Fruit fly (Drosophila melanogaster) Kc167 (cell line): ENCODE measurements around the gene CG42553.

ENCODE experiments used
- Myc ChIP-seq: fragments of >200 bp; optimal IDR thresholded peaks from 2 replicates; lab custom pipeline; 2017; ENCODE audit warnings: missing external identifiers
- Sin3A ChIP-seq: fragments of >200 bp; optimal IDR thresholded peaks from 2 replicates; lab custom pipeline; 2018; ENCODE audit warnings: missing external identifiers
- h ChIP-seq: fragments of >200 bp; optimal IDR thresholded peaks from 3 replicates; lab custom pipeline; 2018; ENCODE audit warnings: missing external identifiers
- insv ChIP-seq: fragments of >200 bp; optimal IDR thresholded peaks from 3 replicates; lab custom pipeline; 2018; ENCODE audit warnings: missing external identifiers
- psq ChIP-seq: fragments of >200 bp; optimal IDR thresholded peaks from 2 replicates; lab custom pipeline; 2017; ENCODE audit warnings: missing external identifiers
- ttk ChIP-seq: sonication (Bioruptor generic); optimal IDR thresholded peaks from 2 replicates; lab custom pipeline; 2017; ENCODE audit warnings: missing external identifiers

CG42553 gene

DNA sequence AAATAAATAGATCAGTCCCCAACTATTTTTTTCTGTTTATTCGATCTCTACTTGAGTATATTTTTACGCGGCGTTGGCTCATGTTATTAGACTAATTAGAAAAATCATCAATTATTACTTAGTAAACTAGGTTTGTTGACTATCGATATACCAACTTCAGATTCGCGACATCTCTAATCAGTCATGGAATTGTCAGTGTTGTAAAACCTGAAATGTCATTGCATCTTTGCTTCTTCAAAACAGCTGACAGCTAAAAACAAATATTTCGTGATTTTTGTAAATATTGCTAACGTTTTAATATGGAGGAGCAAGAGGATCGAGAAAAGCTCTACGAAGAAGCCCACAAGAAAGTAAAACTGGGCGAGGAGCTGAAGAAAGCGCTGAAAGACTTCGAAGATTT lies at the start of gene CG42553:
TSS of gene CG42553 (plus strand) at position 216 of the 400 bp plus-strand sequence.
- no peak for TF ChIP-seq Sin3A
- no peak for TF ChIP-seq Myc (lab: Kevin White, UChicago)
- no peak for TF ChIP-seq ttk
- TF ChIP-seq psq, result no peak
- no peak for TF ChIP-seq h (lab: Kevin White, UChicago)

DNA sequence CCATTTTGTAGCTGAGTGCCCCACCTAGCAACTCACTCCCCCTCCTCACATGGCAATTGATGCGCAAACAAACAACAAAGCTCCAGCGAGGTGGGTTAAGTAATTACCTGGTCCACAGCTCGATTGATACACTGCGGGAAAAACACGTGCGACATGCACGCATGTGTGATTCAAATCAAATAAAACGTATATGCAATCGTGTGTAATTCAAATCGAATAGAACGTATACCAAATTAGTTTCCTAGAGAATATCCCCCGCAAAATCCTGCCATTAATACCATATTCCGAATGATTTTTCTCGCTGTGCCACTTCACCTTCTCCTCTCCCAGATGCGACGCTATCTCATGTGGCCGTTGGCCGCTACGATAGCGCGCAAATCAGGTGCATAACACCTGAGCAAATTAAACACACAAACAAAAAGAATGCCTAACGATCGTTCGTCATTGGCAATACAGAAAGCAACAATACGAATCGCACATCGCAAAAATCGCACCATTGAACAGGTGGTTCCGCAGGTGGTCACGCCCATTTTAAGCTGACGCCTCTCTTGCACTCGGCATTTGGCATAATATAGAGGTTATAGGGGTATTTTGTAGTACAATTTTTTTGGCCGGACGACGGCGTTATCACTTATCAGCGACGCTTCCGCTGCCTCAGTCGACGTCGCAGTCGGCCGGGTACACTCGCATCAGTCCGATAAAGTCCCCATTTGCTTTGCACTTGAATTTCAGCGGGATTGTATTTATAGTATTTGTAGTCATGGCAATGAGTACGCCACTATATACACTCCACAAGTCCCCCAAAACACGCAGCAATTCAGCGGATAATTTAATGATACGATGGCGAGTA lies 49.6 kb upstream of the CG42553 start:
- TF ChIP-seq Sin3A, result no peak
- no peak for TF ChIP-seq psq
- no peak for TF ChIP-seq insv (lab: Kevin White, UChicago)
- TF ChIP-seq Myc (lab: Kevin White, UChicago), result no peak
- no peak for TF ChIP-seq h (lab: Kevin White, UChicago)
- TF ChIP-seq ttk, result no peak

DNA sequence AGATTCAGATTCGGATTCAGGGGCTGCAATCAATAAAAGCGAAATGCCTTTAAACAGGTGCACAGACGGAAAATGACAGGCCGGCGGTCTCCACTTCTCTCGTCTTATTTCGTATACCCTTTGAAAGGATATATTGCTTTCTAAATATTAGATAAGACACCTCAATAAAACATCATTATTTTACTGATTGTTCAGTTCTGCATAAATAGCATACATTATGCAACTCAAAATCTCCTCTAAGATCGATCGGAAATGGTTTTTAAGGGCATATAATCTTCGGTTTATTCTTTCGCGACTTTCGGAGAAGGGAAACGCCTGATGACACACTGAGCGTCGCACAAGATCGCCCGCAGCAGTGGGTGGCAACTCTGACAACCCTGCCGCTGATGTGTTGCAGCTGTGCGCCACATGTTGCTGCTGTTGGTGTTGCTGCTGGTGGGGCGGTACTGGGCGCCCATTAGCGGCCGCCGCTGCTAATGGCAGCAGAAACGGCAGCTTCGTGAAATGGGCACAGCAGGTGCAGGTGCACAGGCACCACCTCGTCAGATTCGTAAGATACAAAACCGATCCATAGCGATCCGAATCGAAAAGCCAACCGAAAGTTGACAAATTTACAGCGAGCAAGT lies 48.1 kb upstream of the CG42553 start:
- TF ChIP-seq insv (lab: Kevin White, UChicago) (no peak), h (lab: Kevin White, UChicago) (no peak), Myc (lab: Kevin White, UChicago) (no peak), ttk (no peak), psq (no peak), Sin3A (no peak)

DNA sequence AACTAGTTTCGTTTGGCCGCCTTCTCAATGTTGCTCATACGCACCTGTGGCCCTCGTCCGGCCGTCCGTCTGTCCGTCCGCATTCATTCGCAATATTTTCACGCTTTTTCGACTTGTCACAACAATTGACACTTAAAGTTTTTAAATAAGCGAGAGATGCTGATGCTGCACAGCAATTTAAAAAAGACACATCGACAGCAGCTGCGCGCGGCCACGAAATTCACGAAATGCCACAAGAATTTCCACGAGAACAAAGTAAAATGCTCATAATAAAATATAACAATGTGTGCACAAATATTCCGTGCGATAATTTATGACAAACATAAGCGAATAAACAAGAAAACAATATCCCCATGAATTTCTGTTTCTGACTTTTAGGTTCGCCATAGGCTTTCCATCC lies 47.1 kb upstream of the CG42553 start:
- TF ChIP-seq Myc (lab: Kevin White, UChicago), result no peak
- no peak for TF ChIP-seq insv (lab: Kevin White, UChicago)
- no peak for TF ChIP-seq h (lab: Kevin White, UChicago)
- no peak for TF ChIP-seq Sin3A
- TF ChIP-seq ttk, result no peak
- no peak for TF ChIP-seq psq

DNA sequence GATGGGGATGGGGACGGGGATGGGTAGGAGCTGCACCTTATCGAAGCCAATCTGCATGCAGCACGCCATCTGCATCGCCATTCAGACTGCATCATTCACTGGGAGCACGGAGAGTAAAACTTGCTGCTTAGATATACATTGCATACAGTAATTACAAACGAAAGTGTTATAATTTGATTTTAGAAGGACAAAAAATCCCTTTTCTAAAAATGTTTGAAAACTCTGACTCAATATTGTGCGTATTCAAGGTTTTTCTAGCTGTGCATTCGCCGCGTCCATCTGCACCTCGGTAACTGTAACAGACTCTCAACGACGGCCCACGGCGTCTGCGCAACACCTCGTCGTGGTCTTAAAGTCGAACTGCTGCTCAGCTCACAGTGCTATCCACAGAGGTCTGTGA lies 46.3 kb upstream of the CG42553 start:
- TF ChIP-seq Sin3A (no peak), insv (lab: Kevin White, UChicago) (no peak), ttk (no peak), Myc (lab: Kevin White, UChicago) (no peak), psq (no peak), h (lab: Kevin White, UChicago) (no peak)

DNA sequence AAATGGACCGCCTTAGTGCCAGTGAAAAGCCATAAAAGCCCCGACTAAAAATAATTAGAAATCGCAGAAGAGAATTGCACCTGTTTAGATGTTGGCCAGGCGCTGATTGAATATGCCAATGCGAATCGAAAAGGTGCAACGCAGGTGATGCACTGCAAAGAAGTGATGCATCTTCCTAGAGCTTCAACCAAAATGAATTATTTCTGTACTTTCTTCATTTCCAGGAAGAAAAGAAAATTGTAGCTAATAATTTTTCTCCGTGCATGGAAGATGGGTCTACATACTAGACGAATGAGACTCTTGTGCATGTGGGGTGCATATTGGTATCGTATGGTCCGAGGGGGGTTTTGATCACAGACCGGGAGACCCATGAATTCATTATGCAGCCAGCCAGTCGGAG lies 44.9 kb upstream of the CG42553 start:
- TF ChIP-seq Sin3A (no peak), insv (lab: Kevin White, UChicago) (no peak), psq (no peak), h (lab: Kevin White, UChicago) (no peak), Myc (lab: Kevin White, UChicago) (no peak), ttk (no peak)

DNA sequence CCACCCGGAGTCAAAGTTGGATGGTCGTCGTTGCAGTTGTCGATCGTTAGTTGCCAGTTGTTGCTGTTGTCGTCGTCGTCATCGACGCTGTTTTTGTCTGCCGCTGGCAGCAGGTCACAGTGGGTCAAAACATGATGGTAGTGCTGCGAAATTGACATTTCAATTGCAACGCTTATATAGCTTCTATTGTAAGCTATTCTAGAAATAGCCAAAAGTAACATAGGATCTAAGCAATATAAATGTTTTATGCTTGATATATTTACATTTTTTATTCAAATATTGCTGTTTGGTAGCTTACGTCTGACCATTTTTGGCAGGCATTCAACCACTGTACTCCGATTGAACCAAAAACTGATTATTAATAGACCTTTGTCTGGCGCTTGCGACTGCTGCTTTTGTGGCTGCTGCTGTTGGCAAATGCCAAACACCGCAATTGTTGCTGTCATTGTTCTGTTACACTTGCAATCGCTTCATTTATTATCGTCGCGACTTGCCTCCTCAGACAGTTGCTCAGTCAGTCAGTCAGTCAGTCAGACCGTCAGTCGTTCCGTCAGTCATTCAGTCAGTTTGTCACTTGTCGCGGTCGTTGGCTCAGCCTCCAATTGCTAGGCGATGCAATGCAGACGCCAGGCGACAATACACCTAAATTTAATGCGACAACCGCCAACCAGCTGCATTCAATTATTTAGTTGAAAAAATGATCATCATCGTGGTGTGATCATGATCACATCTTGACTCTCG lies 42.5 kb upstream of the CG42553 start:
- TF ChIP-seq insv (lab: Kevin White, UChicago) (no peak), Myc (lab: Kevin White, UChicago) (no peak), Sin3A (no peak), h (lab: Kevin White, UChicago) (no peak), psq (no peak), ttk (no peak)

DNA sequence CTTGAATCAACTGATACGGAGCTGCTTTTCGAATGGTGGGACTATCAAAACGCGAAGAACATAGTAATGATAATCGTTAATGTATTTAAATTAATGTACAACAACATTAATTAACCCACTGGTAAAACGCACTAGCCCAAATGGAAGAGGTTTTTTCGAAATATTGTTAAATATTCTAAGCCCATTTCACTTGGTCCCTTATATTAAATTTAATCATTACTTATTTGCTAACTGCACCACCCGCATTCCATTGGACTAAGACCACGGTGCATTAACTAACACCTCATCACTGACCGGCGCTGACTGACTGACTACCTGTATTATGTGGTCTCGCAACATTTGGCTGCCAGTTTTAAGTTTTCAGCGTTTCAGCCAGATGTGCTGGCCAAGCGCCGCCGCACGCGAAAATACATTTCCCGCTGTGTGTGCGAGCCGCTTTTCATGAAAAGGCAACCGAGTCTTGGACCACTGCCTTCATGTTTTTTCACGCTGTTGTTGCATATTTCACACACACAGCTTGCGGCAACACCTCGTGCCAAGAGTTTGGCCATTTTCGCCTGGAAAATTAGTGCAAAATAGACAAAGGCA lies 40.1 kb upstream of the CG42553 start:
- TF ChIP-seq Sin3A (no peak), ttk (no peak), insv (lab: Kevin White, UChicago) (no peak), Myc (lab: Kevin White, UChicago) (no peak), h (lab: Kevin White, UChicago) (no peak), psq (no peak)

DNA sequence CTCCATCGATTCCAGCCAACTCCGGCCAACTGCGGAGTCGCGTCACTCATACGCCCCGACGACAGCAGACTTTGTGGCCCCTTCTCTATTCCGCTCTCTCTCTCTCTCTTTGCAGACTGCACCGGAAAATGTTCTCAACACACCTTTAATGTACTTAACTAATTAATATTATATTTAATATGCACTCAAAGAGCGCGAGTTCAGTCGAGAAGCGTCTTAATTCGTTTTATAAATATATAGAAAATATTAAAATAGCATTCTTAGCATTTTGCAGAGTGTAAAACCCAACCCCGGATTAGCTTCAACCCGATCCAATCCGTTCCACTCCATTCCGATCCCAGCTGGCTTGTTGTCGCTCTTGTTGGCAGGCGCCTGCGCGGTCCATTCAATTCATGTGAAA lies 39.4 kb upstream of the CG42553 start:
- TF ChIP-seq ttk (no peak), Myc (lab: Kevin White, UChicago) (no peak), insv (lab: Kevin White, UChicago) (no peak), h (lab: Kevin White, UChicago) (no peak), Sin3A (no peak), psq (no peak)

DNA sequence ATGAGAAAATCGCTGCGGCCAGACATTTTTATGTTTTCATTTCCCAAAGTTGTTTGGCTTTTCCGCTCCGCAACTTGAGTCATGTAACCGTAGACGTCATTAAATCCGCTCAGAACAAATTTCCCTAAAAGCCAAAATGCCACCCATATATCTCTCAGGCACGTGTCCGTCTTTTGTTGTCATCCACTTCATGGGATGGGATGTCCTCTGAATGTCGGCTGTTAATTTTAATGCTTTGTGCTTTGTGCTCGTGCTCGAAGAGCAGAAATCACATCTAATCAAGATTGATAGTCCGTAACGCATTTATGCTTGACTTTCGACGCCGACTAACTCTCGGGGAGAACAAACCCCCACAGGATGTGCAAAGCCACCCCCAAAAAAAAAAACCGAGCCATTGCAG lies 38.9 kb upstream of the CG42553 start:
- TF ChIP-seq Sin3A (no peak), Myc (lab: Kevin White, UChicago) (no peak), h (lab: Kevin White, UChicago) (no peak), insv (lab: Kevin White, UChicago) (no peak), psq (no peak), ttk (no peak)

DNA sequence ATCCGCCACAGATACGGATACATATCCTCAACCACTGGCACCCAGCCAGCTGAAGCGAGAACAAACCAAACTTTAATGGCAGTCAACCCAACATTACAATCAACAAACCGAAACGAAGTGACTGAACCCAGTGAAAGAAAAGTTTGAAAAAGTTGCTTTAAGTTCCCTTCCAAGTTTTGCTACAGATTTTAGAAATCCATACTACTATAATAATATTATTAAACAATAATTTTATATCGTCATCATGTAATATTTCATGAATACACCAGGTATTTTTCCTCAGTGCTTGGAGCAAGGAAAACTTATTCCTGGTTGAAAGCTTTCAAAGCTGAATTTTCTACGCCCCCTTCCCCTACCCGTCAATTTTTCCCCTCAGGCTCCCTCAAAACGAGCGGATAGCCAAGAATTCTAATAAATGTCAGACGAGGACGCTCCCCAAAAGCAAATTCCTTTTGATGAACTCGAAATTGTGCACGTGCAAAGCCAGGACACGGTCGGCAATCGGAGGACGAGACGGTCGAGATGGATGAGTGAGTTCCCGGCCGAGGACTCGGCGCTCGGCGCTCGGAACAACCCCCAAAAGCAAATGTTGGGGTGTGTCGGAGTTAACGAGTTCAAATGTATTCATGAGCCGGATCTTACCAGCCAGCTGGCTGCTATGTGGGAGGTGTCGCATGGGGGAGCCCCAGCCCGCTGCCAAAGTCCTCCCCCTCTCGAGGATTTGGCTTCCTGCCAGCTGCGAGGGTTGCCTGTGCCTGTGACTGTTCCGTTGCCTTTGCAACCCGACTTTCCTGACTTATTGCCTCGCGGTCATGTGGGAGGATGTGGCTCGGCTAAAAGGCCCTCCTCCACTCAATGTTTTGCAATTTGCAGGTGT lies 36.7 kb upstream of the CG42553 start:
- TF ChIP-seq h (lab: Kevin White, UChicago), result no peak
